Worm (Caenorhabditis elegans) whole organism, late embryonic: ENCODE measurements around the gene vit-2.

Experiments
- C08G9.2 ChIP-seq: sonication (generic microtip); optimal IDR thresholded peaks from 2 replicates; lab custom pipeline; 2016; ENCODE audit warnings: mild to moderate bottlenecking, missing genetic modification characterization, moderate library complexity, missing compliant biosample characterization
- F13H6.1 ChIP-seq: sonication (generic microtip); optimal IDR thresholded peaks from 2 replicates; lab custom pipeline; 2016; ENCODE audit warnings: missing genetic modification characterization, missing compliant biosample characterization
- K09A11.1 ChIP-seq: sonication (generic microtip); optimal IDR thresholded peaks from 2 replicates; lab custom pipeline; 2017; ENCODE audit warnings: antibody characterized with exemption, mild to moderate bottlenecking, missing genetic modification characterization, missing compliant biosample characterization; ENCODE audit not compliant: insufficient read depth
- ama-1 ChIP-seq: fragments of 150-350 bp; optimal IDR thresholded peaks from 2 replicates; lab custom pipeline; 2014
- ceh-19 ChIP-seq: fragments of 200-800 bp; sonication (Bioruptor generic); optimal IDR thresholded peaks from 2 replicates; lab custom pipeline; 2018; ENCODE audit warnings: mild to moderate bottlenecking, missing genetic modification characterization, missing compliant biosample characterization
- ceh-2 ChIP-seq: sonication (generic microtip); optimal IDR thresholded peaks from 2 replicates; lab custom pipeline; 2016; ENCODE audit warnings: missing genotype, missing genetic modification characterization, missing compliant biosample characterization
- ceh-30 ChIP-seq: fragments of 150-350 bp; optimal IDR thresholded peaks from 2 replicates; lab custom pipeline; 2014; ENCODE audit warnings: missing biosample characterization, missing genetic modification characterization
- ceh-31 ChIP-seq: sonication (generic microtip); optimal IDR thresholded peaks from 2 replicates; lab custom pipeline; 2016; ENCODE audit warnings: missing genetic modification characterization, missing compliant biosample characterization
- ceh-34 ChIP-seq: sonication (generic microtip); optimal IDR thresholded peaks from 2 replicates; lab custom pipeline; 2016; ENCODE audit warnings: mild to moderate bottlenecking, missing genetic modification characterization, missing compliant biosample characterization
- ceh-45 ChIP-seq: fragments of 200-800 bp; sonication (Bioruptor generic); IDR thresholded peaks from 2 replicates; pipeline ENCODE4 v1.3.6; 2022; ENCODE audit warnings: missing genetic modification reagents, missing genetic modification characterization, missing compliant biosample characterization
- ceh-48 ChIP-seq: sonication (generic microtip); optimal IDR thresholded peaks from 2 replicates; lab custom pipeline; 2016; ENCODE audit warnings: missing genetic modification characterization, inconsistent platforms, missing compliant biosample characterization
- ceh-9 ChIP-seq: sonication (generic microtip); optimal IDR thresholded peaks from 2 replicates; lab custom pipeline; 2016; ENCODE audit warnings: mild to moderate bottlenecking, missing genetic modification characterization, inconsistent platforms, missing compliant biosample characterization
- che-1 ChIP-seq: sonication (generic microtip); optimal IDR thresholded peaks from 2 replicates; lab custom pipeline; 2016; ENCODE audit warnings: mild to moderate bottlenecking, missing genetic modification characterization, missing compliant biosample characterization
- dmd-4 ChIP-seq: sonication (generic microtip); optimal IDR thresholded peaks from 2 replicates; lab custom pipeline; 2016; ENCODE audit warnings: borderline replicate concordance, missing genetic modification characterization, missing compliant biosample characterization
- dve-1 ChIP-seq: sonication (generic microtip); optimal IDR thresholded peaks from 2 replicates; lab custom pipeline; 2017; ENCODE audit warnings: antibody characterized with exemption, mild to moderate bottlenecking, missing genetic modification characterization, missing compliant biosample characterization
- elt-4 ChIP-seq: sonication (generic microtip); optimal IDR thresholded peaks from 2 replicates; lab custom pipeline; 2016; ENCODE audit warnings: missing genetic modification characterization, missing compliant biosample characterization
- fkh-6 ChIP-seq: sonication (generic microtip); optimal IDR thresholded peaks from 2 replicates; lab custom pipeline; 2016; ENCODE audit warnings: missing genetic modification characterization, missing compliant biosample characterization
- gmeb-2 ChIP-seq: sonication (generic microtip); optimal IDR thresholded peaks from 2 replicates; lab custom pipeline; 2016; ENCODE audit warnings: missing genetic modification characterization, inconsistent platforms, missing compliant biosample characterization
- hlh-13 ChIP-seq: fragments of 200-800 bp; sonication (Bioruptor generic); optimal IDR thresholded peaks from 2 replicates; lab custom pipeline; 2018; ENCODE audit warnings: mild to moderate bottlenecking, missing genetic modification characterization, missing compliant biosample characterization
- hlh-15 ChIP-seq: sonication (generic microtip); optimal IDR thresholded peaks from 2 replicates; lab custom pipeline; 2016; ENCODE audit warnings: missing genetic modification characterization, missing compliant biosample characterization
- hlh-30 ChIP-seq: sonication (generic microtip); optimal IDR thresholded peaks from 2 replicates; lab custom pipeline; 2017; ENCODE audit warnings: antibody characterized with exemption, missing genetic modification characterization, missing compliant biosample characterization; ENCODE audit not compliant: insufficient read depth
- hlh-6 ChIP-seq: sonication (generic microtip); optimal IDR thresholded peaks from 2 replicates; lab custom pipeline; 2016; ENCODE audit warnings: missing genotype, missing genetic modification characterization, missing compliant biosample characterization
- hlh-8 ChIP-seq: sonication (generic microtip); optimal IDR thresholded peaks from 2 replicates; lab custom pipeline; 2016; ENCODE audit warnings: missing genotype, missing genetic modification characterization, missing compliant biosample characterization
- lim-6 ChIP-seq: sonication (generic microtip); optimal IDR thresholded peaks from 2 replicates; lab custom pipeline; 2016; ENCODE audit warnings: missing genetic modification characterization, missing compliant biosample characterization
- madf-2 ChIP-seq: sonication (generic microtip); optimal IDR thresholded peaks from 2 replicates; lab custom pipeline; 2017; ENCODE audit warnings: missing genetic modification characterization, missing compliant biosample characterization
- mec-3 ChIP-seq: sonication (generic microtip); optimal IDR thresholded peaks from 2 replicates; lab custom pipeline; 2016; ENCODE audit warnings: borderline replicate concordance, missing genetic modification characterization, missing compliant biosample characterization
- nfya-1 ChIP-seq: sonication (generic microtip); optimal IDR thresholded peaks from 2 replicates; lab custom pipeline; 2017; ENCODE audit warnings: missing genetic modification characterization, mild to moderate bottlenecking, missing compliant biosample characterization, antibody characterized with exemption, moderate library complexity
- nhr-11 ChIP-seq: fragments of 150-350 bp; optimal IDR thresholded peaks from 2 replicates; lab custom pipeline; 2014; ENCODE audit warnings: missing biosample characterization, missing genetic modification characterization
- nhr-232 ChIP-seq: sonication (generic microtip); optimal IDR thresholded peaks from 2 replicates; lab custom pipeline; 2016; ENCODE audit warnings: missing genetic modification characterization, missing compliant biosample characterization
- npax-4 ChIP-seq: sonication (generic microtip); optimal IDR thresholded peaks from 2 replicates; lab custom pipeline; 2016; ENCODE audit warnings: missing genetic modification characterization, missing compliant biosample characterization
- pag-3 ChIP-seq: sonication (generic microtip); optimal IDR thresholded peaks from 2 replicates; lab custom pipeline; 2016; ENCODE audit warnings: missing compliant biosample characterization, missing genetic modification characterization, borderline replicate concordance
- pha-2 ChIP-seq: sonication (generic microtip); optimal IDR thresholded peaks from 2 replicates; lab custom pipeline; 2017; ENCODE audit warnings: mild to moderate bottlenecking, missing genetic modification characterization, missing compliant biosample characterization
- pqm-1 ChIP-seq: sonication (generic microtip); optimal IDR thresholded peaks from 2 replicates; lab custom pipeline; 2016; ENCODE audit warnings: missing genetic modification characterization, missing compliant biosample characterization
- pros-1 ChIP-seq: fragments of 150-350 bp; optimal IDR thresholded peaks from 2 replicates; lab custom pipeline; 2014; ENCODE audit warnings: missing biosample characterization, missing genetic modification reagents, missing genetic modification characterization
- ref-2 ChIP-seq: sonication (generic microtip); optimal IDR thresholded peaks from 2 replicates; lab custom pipeline; 2016; ENCODE audit warnings: missing genetic modification characterization, missing compliant biosample characterization
- rnt-1 ChIP-seq: sonication (generic microtip); optimal IDR thresholded peaks from 2 replicates; lab custom pipeline; 2016; ENCODE audit warnings: missing genetic modification characterization, missing compliant biosample characterization
- sdc-2 ChIP-seq: sonication (generic microtip); optimal IDR thresholded peaks from 2 replicates; lab custom pipeline; 2016; ENCODE audit warnings: missing genotype, missing genetic modification characterization, missing compliant biosample characterization
- sox-2 ChIP-seq: fragments of 200-800 bp; sonication (Bioruptor generic); IDR thresholded peaks from 2 replicates; pipeline ENCODE4 v1.3.6; 2022; ENCODE audit warnings: missing genetic modification reagents, missing genetic modification characterization, missing compliant biosample characterization
- syd-9 ChIP-seq: sonication (generic microtip); optimal IDR thresholded peaks from 2 replicates; lab custom pipeline; 2016; ENCODE audit warnings: mild to moderate bottlenecking, missing genetic modification characterization, moderate library complexity, missing compliant biosample characterization
- tbx-2 ChIP-seq: sonication (generic microtip); optimal IDR thresholded peaks from 2 replicates; lab custom pipeline; 2016; ENCODE audit warnings: missing genetic modification characterization, missing compliant biosample characterization
- unc-42 ChIP-seq: sonication (generic microtip); optimal IDR thresholded peaks from 2 replicates; lab custom pipeline; 2016; ENCODE audit warnings: missing genotype, missing genetic modification characterization, missing compliant biosample characterization
- unc-55 ChIP-seq: sonication (generic microtip); optimal IDR thresholded peaks from 2 replicates; lab custom pipeline; 2017; ENCODE audit warnings: missing biosample characterization, missing genetic modification reagents, missing genetic modification characterization
- unc-86 ChIP-seq: sonication (generic microtip); optimal IDR thresholded peaks from 2 replicates; lab custom pipeline; 2016; ENCODE audit warnings: missing genetic modification characterization, missing compliant biosample characterization

vit-2 gene

ce11 chrX:5119686-5120085 is 18.8 kb downstream of the vit-2 start:
- TF ChIP-seq che-1 (tag; lab: Kevin White, UChicago) (no peak), elt-4 (no peak)

ce11 chrX:5120196-5120595 is 19.4 kb downstream of the vit-2 start:
- no peak for TF ChIP-seq hlh-6
- peak; percentile 56 for TF ChIP-seq ceh-34 (tag; lab: Kevin White, UChicago)

- no peak for TF ChIP-seq hlh-15 (tag; lab: Kevin White, UChicago)
- TF ChIP-seq nhr-11 (tag; lab: Kevin White, UChicago), result no peak
- TF ChIP-seq mec-3 (tag; lab: Kevin White, UChicago), result no peak
- TF ChIP-seq ceh-2 (tag; lab: Kevin White, UChicago), result no peak
- no peak for TF ChIP-seq unc-86
- TF ChIP-seq C08G9.2 (tag; lab: Kevin White, UChicago), result no peak
- TF ChIP-seq ceh-9 (tag; lab: Kevin White, UChicago), result no peak
- no peak for TF ChIP-seq hlh-13
- TF ChIP-seq rnt-1 (tag; lab: Kevin White, UChicago), result no peak
- no peak for TF ChIP-seq ceh-19 (GFP tag; lab: Kevin White, UChicago)
- no peak for TF ChIP-seq dmd-4 (tag; lab: Kevin White, UChicago)
- TF ChIP-seq npax-4 (tag; lab: Kevin White, UChicago), result no peak
- TF ChIP-seq ceh-45 (GFP tag; lab: Robert Waterston, UW), result no peak
- no peak for TF ChIP-seq syd-9 (tag; lab: Kevin White, UChicago)
These were observed 20.0 kb downstream of the vit-2 start for ce11 chrX:5120807-5121206.

ce11 chrX:5121789-5122188 is 20.9 kb downstream of the vit-2 start:
- TF ChIP-seq ceh-9 (tag; lab: Kevin White, UChicago) (no peak), gmeb-2 (tag; lab: Kevin White, UChicago) (no peak), K09A11.1 (no peak), fkh-6 (tag; lab: Kevin White, UChicago) (no peak), ceh-31 (peak; percentile 37), ama-1 (lab: Kevin White, UChicago) (no peak), tbx-2 (tag; lab: Kevin White, UChicago) (no peak), nfya-1 (peak; percentile 23), pros-1 (tag; lab: Kevin White, UChicago) (peak; percentile 17), nhr-232 (tag; lab: Kevin White, UChicago) (no peak), hlh-8 (no peak), dve-1 (tag; lab: Kevin White, UChicago) (no peak), ref-2 (no peak), unc-86 (no peak), F13H6.1 (tag; lab: Kevin White, UChicago) (no peak), hlh-13 (no peak), unc-42 (tag; lab: Kevin White, UChicago) (peak; percentile 12), ceh-2 (tag; lab: Kevin White, UChicago) (no peak), ceh-48 (tag; lab: Kevin White, UChicago) (peak; percentile 98), dmd-4 (tag; lab: Kevin White, UChicago) (no peak), ceh-19 (GFP tag; lab: Kevin White, UChicago) (no peak)

ce11 chrX:5122369-5122768 is 21.5 kb downstream of the vit-2 start:
- TF ChIP-seq ceh-30 (tag; lab: Kevin White, UChicago) (no peak), hlh-30 (tag; lab: Kevin White, UChicago) (no peak), tbx-2 (tag; lab: Kevin White, UChicago) (no peak), unc-55 (GFP tag; lab: Kevin White, UChicago) (no peak), ceh-48 (tag; lab: Kevin White, UChicago) (no peak), npax-4 (tag; lab: Kevin White, UChicago) (no peak), sdc-2 (no peak), ceh-2 (tag; lab: Kevin White, UChicago) (no peak), hlh-13 (no peak), ceh-19 (GFP tag; lab: Kevin White, UChicago) (no peak), pqm-1 (tag; lab: Kevin White, UChicago) (no peak), K09A11.1 (no peak), sox-2 (no peak), ama-1 (lab: Kevin White, UChicago) (no peak), pha-2 (tag; lab: Kevin White, UChicago) (no peak), pag-3 (tag; lab: Kevin White, UChicago) (no peak), ceh-45 (GFP tag; lab: Robert Waterston, UW) (no peak), nfya-1 (no peak), madf-2 (tag; lab: Kevin White, UChicago) (no peak), lim-6 (tag; lab: Kevin White, UChicago) (no peak)
